Worm (Caenorhabditis elegans) whole organism, L3 larva: Measurements from ENCODE around the gene pccb-1.

Experiments used
- R02D3.7 ChIP-seq: fragments of 150-350 bp; optimal IDR thresholded peaks from 2 replicates; lab custom pipeline; 2014; ENCODE audit warnings: missing biosample characterization, missing genetic modification characterization
- ZK546.5 ChIP-seq: sonication (generic microtip); optimal IDR thresholded peaks from 2 replicates; lab custom pipeline; 2017; ENCODE audit warnings: missing biosample characterization, missing genetic modification characterization
- aly-2 ChIP-seq: fragments of 150-350 bp; optimal IDR thresholded peaks from 2 replicates; lab custom pipeline; 2014; ENCODE audit warnings: missing biosample characterization, missing genetic modification characterization
- ama-1 ChIP-seq: fragments of 150-350 bp; optimal IDR thresholded peaks from 2 replicates; lab custom pipeline; 2018
- ceh-16 ChIP-seq: sonication (generic microtip); optimal IDR thresholded peaks from 2 replicates; lab custom pipeline; 2017; ENCODE audit warnings: missing biosample characterization, missing genetic modification characterization
- ceh-28 ChIP-seq: fragments of 150-350 bp; optimal IDR thresholded peaks from 2 replicates; lab custom pipeline; 2014; ENCODE audit warnings: missing biosample characterization, missing genetic modification reagents, missing genetic modification characterization
- ceh-82 ChIP-seq: fragments of 150-350 bp; optimal IDR thresholded peaks from 2 replicates; lab custom pipeline; 2014; ENCODE audit warnings: missing biosample characterization, missing genetic modification characterization
- ceh-9 ChIP-seq: sonication (generic microtip); optimal IDR thresholded peaks from 2 replicates; lab custom pipeline; 2018; ENCODE audit warnings: missing biosample characterization, missing genetic modification characterization
- daf-12 ChIP-seq: fragments of 150-350 bp; optimal IDR thresholded peaks from 2 replicates; lab custom pipeline; 2014; ENCODE audit warnings: missing biosample characterization, missing genetic modification reagents, missing genetic modification characterization
- egl-27 ChIP-seq: sonication (generic microtip); optimal IDR thresholded peaks from 4 replicates; lab custom pipeline; 2017; ENCODE audit warnings: missing biosample characterization, missing genetic modification reagents, missing genetic modification characterization
- egl-5 ChIP-seq: fragments of 150-350 bp; optimal IDR thresholded peaks from 2 replicates; lab custom pipeline; 2017; ENCODE audit warnings: missing biosample characterization, missing genetic modification reagents, missing genetic modification characterization, inconsistent platforms
- elt-1 ChIP-seq: fragments of 150-350 bp; optimal IDR thresholded peaks from 2 replicates; lab custom pipeline; 2014; ENCODE audit warnings: missing biosample characterization, missing genetic modification characterization
- elt-2 ChIP-seq: sonication (generic microtip); optimal IDR thresholded peaks from 2 replicates; lab custom pipeline; 2016; ENCODE audit warnings: missing genetic modification reagents, mild to moderate bottlenecking, missing genetic modification characterization, missing compliant biosample characterization
- elt-3 ChIP-seq, 3 experiments: fragments of 150-350 bp in 1 of 3; sonication (generic microtip) in 2 of 3; optimal IDR thresholded peaks; 2 replicates in 2 of 3; 4 replicates in 1 of 3; lab custom pipeline; 2014 to 2017; ENCODE audit warnings: missing biosample characterization in 3 of 3, missing genetic modification characterization in 3 of 3
- eor-1 ChIP-seq, 2 experiments: fragments of 150-350 bp; optimal IDR thresholded peaks; 2 replicates each; lab custom pipeline; 2014 to 2018; ENCODE audit warnings: missing biosample characterization in 2 of 2, missing genetic modification characterization in 2 of 2
- fkh-2 ChIP-seq: fragments of 150-350 bp; optimal IDR thresholded peaks from 2 replicates; lab custom pipeline; 2014; ENCODE audit warnings: missing biosample characterization, missing genetic modification reagents, missing genetic modification characterization
- fos-1 ChIP-seq: fragments of 150-350 bp; optimal IDR thresholded peaks from 2 replicates; lab custom pipeline; 2014; ENCODE audit warnings: missing biosample characterization, missing genetic modification characterization
- hmg-11 ChIP-seq: sonication (generic microtip); optimal IDR thresholded peaks from 2 replicates; lab custom pipeline; 2016; ENCODE audit warnings: missing genetic modification characterization, missing compliant biosample characterization
- jun-1 ChIP-seq: fragments of 150-350 bp; optimal IDR thresholded peaks from 2 replicates; lab custom pipeline; 2014; ENCODE audit warnings: missing biosample characterization, missing genetic modification reagents, missing genetic modification characterization
- lin-15B ChIP-seq: fragments of 150-350 bp; optimal IDR thresholded peaks from 2 replicates; lab custom pipeline; 2014; ENCODE audit warnings: missing biosample characterization, missing genetic modification characterization
- lin-39 ChIP-seq: fragments of 150-350 bp; optimal IDR thresholded peaks from 2 replicates; lab custom pipeline; 2018; ENCODE audit warnings: missing biosample characterization, missing genetic modification reagents, missing genetic modification characterization
- lsy-12 ChIP-seq: sonication (generic microtip); optimal IDR thresholded peaks from 2 replicates; lab custom pipeline; 2016; ENCODE audit warnings: mild to moderate bottlenecking, missing genetic modification characterization, missing compliant biosample characterization
- mdl-1 ChIP-seq: fragments of 150-350 bp; optimal IDR thresholded peaks from 2 replicates; lab custom pipeline; 2014; ENCODE audit warnings: missing biosample characterization, missing genetic modification characterization
- mml-1 ChIP-seq: fragments of 150-350 bp; sonication (generic microtip); optimal IDR thresholded peaks from 3 replicates; lab custom pipeline; 2014; ENCODE audit warnings: missing biosample characterization, missing genetic modification characterization
- nfya-1 ChIP-seq: sonication (generic microtip); optimal IDR thresholded peaks from 2 replicates; lab custom pipeline; 2017; ENCODE audit warnings: missing genetic modification characterization, mild to moderate bottlenecking, missing compliant biosample characterization, antibody characterized with exemption, moderate library complexity; ENCODE audit not compliant: insufficient read depth
- nhr-11 ChIP-seq: fragments of 150-350 bp; optimal IDR thresholded peaks from 2 replicates; lab custom pipeline; 2014; ENCODE audit warnings: missing biosample characterization, missing genetic modification characterization
- nhr-12 ChIP-seq: fragments of 150-350 bp; optimal IDR thresholded peaks from 2 replicates; lab custom pipeline; 2014; ENCODE audit warnings: missing biosample characterization, missing genetic modification characterization
- nhr-23 ChIP-seq: fragments of 150-350 bp; optimal IDR thresholded peaks from 2 replicates; lab custom pipeline; 2014; ENCODE audit warnings: missing biosample characterization, missing genetic modification reagents, missing genetic modification characterization
- nhr-237 ChIP-seq: fragments of 150-350 bp; optimal IDR thresholded peaks from 2 replicates; lab custom pipeline; 2014; ENCODE audit warnings: missing biosample characterization, missing genetic modification characterization
- nhr-25 ChIP-seq: sonication (generic microtip); optimal IDR thresholded peaks from 2 replicates; lab custom pipeline; 2017; ENCODE audit warnings: missing biosample characterization, missing genetic modification characterization
- nhr-28 ChIP-seq: fragments of 150-350 bp; optimal IDR thresholded peaks from 2 replicates; lab custom pipeline; 2014; ENCODE audit warnings: missing biosample characterization, missing genetic modification characterization
- nhr-43 ChIP-seq: sonication (generic microtip); optimal IDR thresholded peaks from 2 replicates; lab custom pipeline; 2016; ENCODE audit warnings: mild to moderate bottlenecking, missing genetic modification characterization, missing compliant biosample characterization; ENCODE audit not compliant: poor library complexity, severe bottlenecking
- nhr-67 ChIP-seq: fragments of 150-350 bp; optimal IDR thresholded peaks from 2 replicates; lab custom pipeline; 2014; ENCODE audit warnings: missing biosample characterization, missing genetic modification characterization
- nhr-76 ChIP-seq: fragments of 150-350 bp; sonication (generic microtip); optimal IDR thresholded peaks from 5 replicates; lab custom pipeline; 2014; ENCODE audit warnings: missing biosample characterization, missing genetic modification characterization
- nhr-77 ChIP-seq: fragments of 150-350 bp; optimal IDR thresholded peaks from 2 replicates; lab custom pipeline; 2014; ENCODE audit warnings: missing biosample characterization, missing genetic modification characterization
- pha-4 ChIP-seq: fragments of 150-350 bp; optimal IDR thresholded peaks from 2 replicates; lab custom pipeline; 2014; ENCODE audit warnings: missing biosample characterization, missing genetic modification reagents, missing genetic modification characterization
- pqm-1 ChIP-seq: fragments of 150-350 bp; optimal IDR thresholded peaks from 2 replicates; lab custom pipeline; 2017; ENCODE audit warnings: missing biosample characterization, missing genetic modification characterization, inconsistent platforms
- sea-2 ChIP-seq: fragments of 150-350 bp; sonication (generic microtip); optimal IDR thresholded peaks from 4 replicates; lab custom pipeline; 2014; ENCODE audit warnings: missing biosample characterization, missing genetic modification reagents, missing genetic modification characterization
- skn-1 ChIP-seq: fragments of 150-350 bp; optimal IDR thresholded peaks from 2 replicates; lab custom pipeline; 2014; ENCODE audit warnings: missing biosample characterization, missing genetic modification characterization
- snpc-4 ChIP-seq: fragments of 150-350 bp; optimal IDR thresholded peaks from 2 replicates; lab custom pipeline; 2014; ENCODE audit warnings: missing biosample characterization, missing genetic modification characterization
- tbx-2 ChIP-seq: sonication (generic microtip); optimal IDR thresholded peaks from 2 replicates; lab custom pipeline; 2016; ENCODE audit warnings: mild to moderate bottlenecking, missing genetic modification characterization, missing compliant biosample characterization
- unc-39 ChIP-seq: sonication (generic microtip); optimal IDR thresholded peaks from 4 replicates; lab custom pipeline; 2017; ENCODE audit warnings: missing biosample characterization, missing genetic modification characterization
- unc-62 ChIP-seq: fragments of 150-350 bp; sonication (generic microtip); optimal IDR thresholded peaks from 4 replicates; lab custom pipeline; 2014; ENCODE audit warnings: missing biosample characterization, missing genetic modification reagents, missing genetic modification characterization
- zag-1 ChIP-seq: fragments of 150-350 bp; optimal IDR thresholded peaks from 2 replicates; lab custom pipeline; 2014; ENCODE audit warnings: missing biosample characterization, missing genetic modification characterization
- ztf-11 ChIP-seq: fragments of 150-350 bp; optimal IDR thresholded peaks from 2 replicates; lab custom pipeline; 2014; ENCODE audit warnings: missing biosample characterization, missing genetic modification characterization
- ztf-4 ChIP-seq: fragments of 150-350 bp; optimal IDR thresholded peaks from 2 replicates; lab custom pipeline; 2014; ENCODE audit warnings: missing biosample characterization, missing genetic modification characterization

The pccb-1 gene

ce11 chrX:3099832-3100231, 10.5 kb downstream of the pccb-1 start, which contains the start of gene sec-3 (continued):
- TF ChIP-seq nhr-11 (no peak), snpc-4 (peak; percentile 88), elt-1 (no peak)

ce11 chrX:3101562-3101961, 12.2 kb downstream of the pccb-1 start:
- TF ChIP-seq lin-39 (tag; lab: Kevin White, UChicago), result no peak
- TF ChIP-seq elt-1, result no peak
- no peak for TF ChIP-seq daf-12 (tag; lab: Kevin White, UChicago)
- TF ChIP-seq eor-1 (tag; optimal IDR thresholded peaks at IDR 0.05; lab: Kevin White, UChicago), result no peak
- no peak for TF ChIP-seq fos-1
- no peak for TF ChIP-seq lin-15B (tag; lab: Kevin White, UChicago)
- no peak for TF ChIP-seq tbx-2 (tag; lab: Kevin White, UChicago)
- TF ChIP-seq elt-3 (tag; optimal IDR thresholded peaks at IDR 0.05; lab: Kevin White, UChicago), result no peak
- no peak for TF ChIP-seq nfya-1 (tag; lab: Kevin White, UChicago)
- TF ChIP-seq sea-2 (GFP tag; lab: Kevin White, UChicago), result no peak
- no peak for TF ChIP-seq ceh-28
- TF ChIP-seq egl-27, result no peak
- no peak for TF ChIP-seq ceh-82 (tag; lab: Kevin White, UChicago)
- TF ChIP-seq pha-4 (tag; lab: Kevin White, UChicago), result peak; percentile 66
- peak; percentile 59 for TF ChIP-seq egl-5
- TF ChIP-seq, all 47 proteins: peak for 2

ce11 chrX:3102165-3102564, 12.8 kb downstream of the pccb-1 start, which contains the start of gene ztf-13:
TSS of gene ztf-13 (minus strand) at chrX:3102175.
- no peak for TF ChIP-seq aly-2 (tag; lab: Kevin White, UChicago)
- peak; percentile 55 for TF ChIP-seq egl-5
- TF ChIP-seq R02D3.7, result no peak
- TF ChIP-seq nhr-11, result no peak
- no peak for TF ChIP-seq snpc-4
- TF ChIP-seq pha-4 (tag; lab: Kevin White, UChicago), result peak; percentile 84
- TF ChIP-seq elt-1, result no peak
- TF ChIP-seq ztf-4, result no peak
- TF ChIP-seq jun-1, result peak; percentile 58
- TF ChIP-seq lin-39 (tag; lab: Kevin White, UChicago), result no peak
- peak; percentile 10 for TF ChIP-seq skn-1 (tag; lab: Kevin White, UChicago)
- no peak for TF ChIP-seq ama-1 (lab: Kevin White, UChicago)
- TF ChIP-seq nhr-67 (tag; lab: Kevin White, UChicago), result no peak
- no peak for TF ChIP-seq nhr-23
- TF ChIP-seq nhr-12 (tag; lab: Kevin White, UChicago), result no peak
- no peak for TF ChIP-seq ztf-11 (tag; lab: Kevin White, UChicago)
- no peak for TF ChIP-seq nhr-25 (tag; lab: Kevin White, UChicago)
- no peak for TF ChIP-seq unc-39 (tag; lab: Kevin White, UChicago)
- no peak for TF ChIP-seq zag-1 (tag; lab: Kevin White, UChicago)
- TF ChIP-seq ZK546.5 (tag; lab: Kevin White, UChicago), result no peak
- no peak for TF ChIP-seq nhr-237 (tag; lab: Kevin White, UChicago)
- TF ChIP-seq pqm-1 (tag; lab: Kevin White, UChicago), result peak; percentile 87
- TF ChIP-seq mdl-1 (tag; lab: Kevin White, UChicago), result no peak
- TF ChIP-seq elt-3 (tag; optimal IDR thresholded peaks at IDR 0.05; lab: Kevin White, UChicago), result no peak
- no peak for TF ChIP-seq nhr-43 (tag; lab: Kevin White, UChicago)
- TF ChIP-seq lin-15B (tag; lab: Kevin White, UChicago), result no peak
- TF ChIP-seq ceh-16 (tag; lab: Kevin White, UChicago), result no peak
- TF ChIP-seq tbx-2 (tag; lab: Kevin White, UChicago), result no peak
- TF ChIP-seq unc-62, result no peak
- peak; percentile 2 for TF ChIP-seq ceh-28
- TF ChIP-seq ceh-9, result no peak
- TF ChIP-seq fkh-2, result no peak
- TF ChIP-seq mml-1, result no peak
- no peak for TF ChIP-seq nhr-28 (tag; lab: Kevin White, UChicago)
- no peak for TF ChIP-seq ceh-82 (tag; lab: Kevin White, UChicago)
- TF ChIP-seq nfya-1 (tag; lab: Kevin White, UChicago), result no peak
- TF ChIP-seq daf-12 (tag; lab: Kevin White, UChicago), result no peak
- TF ChIP-seq nhr-76, result no peak
- TF ChIP-seq eor-1 (tag; optimal IDR thresholded peaks at IDR 0.05; lab: Kevin White, UChicago), result no peak
- TF ChIP-seq elt-2 (tag; lab: Kevin White, UChicago), result peak; percentile 90
- TF ChIP-seq hmg-11 (tag; lab: Kevin White, UChicago), result no peak
- no peak for TF ChIP-seq lsy-12 (tag; lab: Kevin White, UChicago)
- TF ChIP-seq nhr-77 (tag; lab: Kevin White, UChicago), result no peak
